Worm (Caenorhabditis elegans) whole organism, L1 larva: ENCODE data around the gene vha-2.

ENCODE experiments used
- alr-1 ChIP-seq: fragments of 200-800 bp; sonication (Bioruptor generic); optimal IDR thresholded peaks from 2 replicates; lab custom pipeline; 2018; ENCODE audit warnings: borderline replicate concordance, mild to moderate bottlenecking, missing genetic modification characterization, missing compliant biosample characterization
- aly-2 ChIP-seq: fragments of 150-350 bp; optimal IDR thresholded peaks from 2 replicates; lab custom pipeline; 2014; ENCODE audit warnings: missing biosample characterization, missing genetic modification characterization
- ceh-88 ChIP-seq: fragments of 200-800 bp; sonication (Bioruptor generic); IDR thresholded peaks from 2 replicates; pipeline ENCODE4 v1.3.6; 2022; ENCODE audit warnings: missing genetic modification characterization, missing compliant biosample characterization
- ces-1 ChIP-seq: fragments of 150-350 bp; optimal IDR thresholded peaks from 2 replicates; lab custom pipeline; 2014; ENCODE audit warnings: missing biosample characterization, missing genetic modification reagents, missing genetic modification characterization
- dpl-1 ChIP-seq, 3 experiments: fragments of 150-350 bp in 2 of 3; sonication (generic microtip) in 1 of 3; optimal IDR thresholded peaks; 2 replicates each; lab custom pipeline; 2014 to 2017; ENCODE audit warnings: missing biosample characterization in 3 of 3, missing genetic modification characterization in 3 of 3, missing genetic modification reagents in 3 of 3
- dsc-1 ChIP-seq: sonication (generic microtip); optimal IDR thresholded peaks from 2 replicates; lab custom pipeline; 2016; ENCODE audit warnings: mild to moderate bottlenecking, missing genetic modification characterization, missing compliant biosample characterization
- efl-1 ChIP-seq, 4 experiments: fragments of 150-350 bp; optimal IDR thresholded peaks in 3 of 4; peaks in 1 of 4; 1 replicate in 1 of 4; 2 replicates in 3 of 4; lab custom pipeline; 2014; ENCODE audit warnings: missing biosample characterization in 2 of 4, missing genetic modification characterization in 2 of 4, missing genetic modification reagents in 2 of 4
- egl-13 ChIP-seq: sonication (generic microtip); optimal IDR thresholded peaks from 2 replicates; lab custom pipeline; 2016; ENCODE audit warnings: missing genotype, missing genetic modification reagents, missing genetic modification characterization, missing compliant biosample characterization
- elt-2 ChIP-seq: sonication (generic microtip); optimal IDR thresholded peaks from 2 replicates; lab custom pipeline; 2016; ENCODE audit warnings: missing genetic modification characterization, mild to moderate bottlenecking, inconsistent platforms, missing compliant biosample characterization, missing genetic modification reagents
- elt-3 ChIP-seq, 6 experiments: fragments of 150-350 bp in 1 of 6; sonication (generic microtip); optimal IDR thresholded peaks; 2 replicates each; lab custom pipeline; 2017 to 2018; ENCODE audit warnings: missing biosample characterization in 6 of 6, missing genetic modification characterization in 6 of 6, inconsistent platforms in 1 of 6
- ets-5 ChIP-seq: fragments of 200-800 bp; sonication (Bioruptor generic); IDR thresholded peaks from 2 replicates; pipeline ENCODE4 v1.3.6; 2022; ENCODE audit warnings: missing genetic modification characterization, missing compliant biosample characterization
- fos-1 ChIP-seq: fragments of 150-350 bp; optimal IDR thresholded peaks from 2 replicates; lab custom pipeline; 2014; ENCODE audit warnings: missing biosample characterization, missing genetic modification characterization
- hlh-17 ChIP-seq: fragments of 200-800 bp; sonication (Bioruptor generic); optimal IDR thresholded peaks from 2 replicates; lab custom pipeline; 2018; ENCODE audit warnings: missing genetic modification characterization, mild to moderate bottlenecking, missing compliant biosample characterization, moderate library complexity, borderline replicate concordance
- hlh-4 ChIP-seq: sonication (generic microtip); optimal IDR thresholded peaks from 2 replicates; lab custom pipeline; 2016; ENCODE audit warnings: mild to moderate bottlenecking, missing genetic modification characterization, missing compliant biosample characterization
- isw-1 ChIP-seq: fragments of 200-800 bp; sonication (Bioruptor generic); IDR thresholded peaks from 2 replicates; pipeline ENCODE4 v1.3.6; 2022; ENCODE audit warnings: missing genetic modification characterization, missing compliant biosample characterization
- lin-13 ChIP-seq: fragments of 150-350 bp; optimal IDR thresholded peaks from 2 replicates; lab custom pipeline; 2014; ENCODE audit warnings: missing biosample characterization, missing genetic modification reagents, missing genetic modification characterization
- lin-15B ChIP-seq: fragments of 150-350 bp; sonication (generic microtip); optimal IDR thresholded peaks from 3 replicates; lab custom pipeline; 2014; ENCODE audit warnings: missing biosample characterization, missing genetic modification characterization
- lin-35 ChIP-seq, 2 experiments: fragments of 150-350 bp; optimal IDR thresholded peaks; 2 replicates each; lab custom pipeline; 2014; ENCODE audit warnings: missing biosample characterization in 2 of 2, missing genetic modification characterization in 2 of 2, missing genetic modification reagents in 2 of 2
- lir-3 ChIP-seq: sonication (generic microtip); optimal IDR thresholded peaks from 2 replicates; lab custom pipeline; 2016; ENCODE audit warnings: mild to moderate bottlenecking, missing genetic modification characterization, moderate library complexity, missing compliant biosample characterization; ENCODE audit not compliant: poor library complexity
- lsy-2 ChIP-seq, 2 experiments: fragments of 150-350 bp; optimal IDR thresholded peaks; 2 replicates each; lab custom pipeline; 2014; ENCODE audit warnings: missing biosample characterization in 2 of 2, missing genetic modification characterization in 2 of 2
- mdl-1 ChIP-seq, 2 experiments: fragments of 150-350 bp; optimal IDR thresholded peaks; 2 replicates each; lab custom pipeline; 2014 to 2017; ENCODE audit warnings: missing biosample characterization in 2 of 2, missing genetic modification characterization in 2 of 2, inconsistent platforms in 1 of 2
- nhr-47 ChIP-seq: sonication (generic microtip); optimal IDR thresholded peaks from 2 replicates; lab custom pipeline; 2016; ENCODE audit warnings: mild to moderate bottlenecking, missing genetic modification characterization, moderate library complexity, missing compliant biosample characterization
- nhr-71 ChIP-seq: sonication (generic microtip); optimal IDR thresholded peaks from 2 replicates; lab custom pipeline; 2016; ENCODE audit warnings: mild to moderate bottlenecking, missing genetic modification characterization, moderate library complexity, missing compliant biosample characterization
- nhr-76 ChIP-seq: sonication (generic microtip); optimal IDR thresholded peaks from 2 replicates; lab custom pipeline; 2017; ENCODE audit warnings: missing biosample characterization, missing genetic modification characterization
- nhr-85 ChIP-seq: sonication (generic microtip); peaks from one replicate; lab custom pipeline; 2016; ENCODE audit warnings: missing genetic modification characterization, inconsistent platforms, missing compliant biosample characterization
- pag-3 ChIP-seq: sonication (generic microtip); optimal IDR thresholded peaks from 2 replicates; lab custom pipeline; 2017; ENCODE audit warnings: missing genetic modification characterization, mild to moderate bottlenecking, missing compliant biosample characterization, antibody characterized with exemption, borderline replicate concordance; ENCODE audit not compliant: insufficient read depth
- pqm-1 ChIP-seq: sonication (generic microtip); optimal IDR thresholded peaks from 3 replicates; lab custom pipeline; 2017; ENCODE audit warnings: missing biosample characterization, missing genetic modification characterization
- rnt-1 ChIP-seq: sonication (generic microtip); optimal IDR thresholded peaks from 2 replicates; lab custom pipeline; 2016; ENCODE audit warnings: mild to moderate bottlenecking, missing genetic modification characterization, moderate library complexity, missing compliant biosample characterization
- snpc-4 ChIP-seq: fragments of 150-350 bp; optimal IDR thresholded peaks from 2 replicates; lab custom pipeline; 2014; ENCODE audit warnings: missing biosample characterization, missing genetic modification characterization
- sox-4 ChIP-seq: sonication (generic microtip); optimal IDR thresholded peaks from 2 replicates; lab custom pipeline; 2016; ENCODE audit warnings: missing genetic modification characterization, missing compliant biosample characterization
- sup-37 ChIP-seq: fragments of 200-800 bp; sonication (Bioruptor generic); optimal IDR thresholded peaks from 2 replicates; lab custom pipeline; 2018; ENCODE audit warnings: mild to moderate bottlenecking, missing genetic modification characterization, missing compliant biosample characterization
- swsn-7 ChIP-seq: sonication (generic microtip); optimal IDR thresholded peaks from 2 replicates; lab custom pipeline; 2016; ENCODE audit warnings: missing genetic modification characterization, missing compliant biosample characterization
- tlp-1 ChIP-seq: fragments of 150-350 bp; optimal IDR thresholded peaks from 2 replicates; lab custom pipeline; 2014; ENCODE audit warnings: missing biosample characterization, missing genetic modification characterization
- unc-130 ChIP-seq: fragments of 150-350 bp; optimal IDR thresholded peaks from 2 replicates; lab custom pipeline; 2017; ENCODE audit warnings: missing biosample characterization, missing genetic modification characterization, inconsistent platforms
- unc-30 ChIP-seq: sonication (generic microtip); optimal IDR thresholded peaks from 2 replicates; lab custom pipeline; 2017; ENCODE audit warnings: missing biosample characterization, missing genetic modification characterization
- unc-62 ChIP-seq: fragments of 150-350 bp; optimal IDR thresholded peaks from 2 replicates; lab custom pipeline; 2014; ENCODE audit warnings: missing biosample characterization, missing genetic modification reagents, missing genetic modification characterization
- unc-86 ChIP-seq: sonication (generic microtip); optimal IDR thresholded peaks from 2 replicates; lab custom pipeline; 2016; ENCODE audit warnings: missing genetic modification characterization, missing compliant biosample characterization
- xbp-1 ChIP-seq: sonication (generic microtip); optimal IDR thresholded peaks from 2 replicates; lab custom pipeline; 2016; ENCODE audit warnings: missing genetic modification characterization, missing compliant biosample characterization

vha-2 gene

ce11 chrIII:9766175-9766574 is 15.8 kb upstream of the vha-2 start, which contains the start of gene cbp-1 (continued):
- TF ChIP-seq fos-1 (tag; lab: Kevin White, UChicago) (peak; percentile 8), nhr-85 (tag; lab: Kevin White, UChicago) (peak; percentile 14), lsy-2 (tag; optimal IDR thresholded peaks at IDR 0.05; lab: Kevin White, UChicago) (peak; percentile 81 to 85), aly-2 (tag; lab: Kevin White, UChicago) (peak; percentile 48), elt-2 (tag; lab: Kevin White, UChicago) (no peak), snpc-4 (peak; percentile 33), mdl-1 (tag; optimal IDR thresholded peaks at IDR 0.05; lab: Kevin White, UChicago) (peak in 1 of 2 experiments; percentile 44), unc-86 (tag; lab: Kevin White, UChicago) (no peak), dsc-1 (peak; percentile 57), nhr-47 (tag; lab: Kevin White, UChicago) (peak; percentile 48), unc-130 (tag; lab: Kevin White, UChicago) (peak; percentile 51), xbp-1 (tag; lab: Kevin White, UChicago) (peak; percentile 25)

DNA sequence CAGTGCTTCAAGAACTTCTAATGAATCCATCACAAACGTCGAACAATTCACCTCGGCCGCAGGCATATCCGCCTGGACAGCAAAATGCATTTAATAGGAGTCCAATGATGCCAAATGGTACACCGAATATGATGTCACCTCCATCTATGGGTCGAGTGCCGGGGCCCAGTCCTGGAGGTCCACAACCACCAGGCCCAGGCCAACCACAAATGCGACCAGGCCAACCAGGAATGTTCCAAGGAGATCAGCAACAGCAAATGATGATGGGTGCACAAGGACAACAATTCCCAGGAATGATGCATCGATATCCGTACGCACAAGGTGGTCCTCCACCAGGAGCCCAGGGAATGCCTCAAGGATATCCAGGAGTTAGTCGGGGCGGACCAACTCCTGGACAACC is 14.9 kb upstream of the vha-2 start:
- no peak for TF ChIP-seq alr-1 (tag; lab: Kevin White, UChicago)
- TF ChIP-seq nhr-71 (tag; lab: Kevin White, UChicago), result no peak
- TF ChIP-seq efl-1 (optimal IDR thresholded peaks at IDR 0.05; lab: Kevin White, UChicago), result no peak
- TF ChIP-seq efl-1 (GFP tag; optimal IDR thresholded peaks at IDR 0.05 in 1 of 2; lab: Kevin White, UChicago), result peak in 1 of 2 experiments; percentile 30
- peak; percentile 51 for TF ChIP-seq nhr-85 (tag; lab: Kevin White, UChicago)
- no peak for TF ChIP-seq ets-5
- no peak for TF ChIP-seq lir-3 (tag; lab: Kevin White, UChicago)
- TF ChIP-seq, all 84 proteins: peak for 2

DNA sequence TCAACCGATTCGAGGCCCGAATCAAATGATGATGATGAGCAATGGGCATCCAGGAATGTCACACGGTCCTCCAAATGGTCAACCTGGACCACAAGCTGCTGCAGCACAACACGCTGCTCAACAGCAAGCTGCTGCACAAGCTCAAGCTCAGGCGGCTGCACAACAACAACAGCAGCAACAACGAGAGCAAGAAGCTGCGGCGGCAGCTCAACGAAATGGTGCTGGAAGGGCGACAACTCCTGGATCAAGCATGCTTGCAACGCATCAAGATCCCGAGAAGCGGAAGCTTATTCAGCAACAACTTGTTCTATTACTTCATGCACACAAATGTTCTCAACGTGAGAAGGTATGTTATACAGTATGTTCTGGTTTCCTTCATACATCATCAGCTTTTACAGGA is 13.9 kb upstream of the vha-2 start:
- TF ChIP-seq efl-1 (optimal IDR thresholded peaks at IDR 0.05; lab: Kevin White, UChicago) (no peak), efl-1 (GFP tag; optimal IDR thresholded peaks at IDR 0.05 in 1 of 2; lab: Kevin White, UChicago) (peak in 1 of 2 experiments; percentile 73), isw-1 (GFP tag; lab: Robert Waterston, UW) (no peak)

- no peak for TF ChIP-seq tlp-1 (tag; lab: Kevin White, UChicago)
- TF ChIP-seq isw-1 (GFP tag; lab: Robert Waterston, UW), result no peak
- TF ChIP-seq pag-3, result no peak
Measured at ce11 chrIII:9770590-9770989, 11.4 kb upstream of the vha-2 start.

- no peak for TF ChIP-seq efl-1 (optimal IDR thresholded peaks at IDR 0.05; lab: Kevin White, UChicago)
- peak in 1 of 2 experiments; percentile 90 for TF ChIP-seq efl-1 (GFP tag; optimal IDR thresholded peaks at IDR 0.05 in 1 of 2; lab: Kevin White, UChicago)
- no peak for TF ChIP-seq pqm-1 (tag; lab: Kevin White, UChicago)
Measured at ce11 chrIII:9772394-9772793, 9.6 kb upstream of the vha-2 start.

ce11 chrIII:9775916-9776315 is 6.0 kb upstream of the vha-2 start:
- TF ChIP-seq pqm-1 (tag; lab: Kevin White, UChicago) (no peak), sox-4 (tag; lab: Kevin White, UChicago) (no peak), hlh-4 (no peak), efl-1 (optimal IDR thresholded peaks at IDR 0.05; lab: Kevin White, UChicago) (peak in 1 of 2 experiments; percentile 81), efl-1 (GFP tag; optimal IDR thresholded peaks at IDR 0.05 in 1 of 2; lab: Kevin White, UChicago) (peak; percentile 73 to 98), nhr-47 (tag; lab: Kevin White, UChicago) (no peak), ceh-88 (GFP tag; lab: Robert Waterston, UW) (no peak), nhr-76 (tag; lab: Kevin White, UChicago) (no peak), lin-13 (GFP tag; lab: Kevin White, UChicago) (no peak), lin-15B (tag; lab: Kevin White, UChicago) (no peak), rnt-1 (tag; lab: Kevin White, UChicago) (peak; percentile 9), lin-35 (GFP tag; optimal IDR thresholded peaks at IDR 0.05; lab: Kevin White, UChicago) (peak; percentile 59 to 90), isw-1 (GFP tag; lab: Robert Waterston, UW) (no peak), unc-130 (tag; lab: Kevin White, UChicago) (no peak), unc-62 (GFP tag; lab: Kevin White, UChicago) (no peak), unc-30 (no peak), lsy-2 (tag; optimal IDR thresholded peaks at IDR 0.05; lab: Kevin White, UChicago) (peak in 1 of 2 experiments; percentile 27), hlh-17 (GFP tag; lab: Kevin White, UChicago) (no peak), ces-1 (GFP tag; lab: Kevin White, UChicago) (no peak), dpl-1 (GFP tag; optimal IDR thresholded peaks at IDR 0.05; lab: Kevin White, UChicago) (peak; percentile 53 to 78 (median 66)), swsn-7 (no peak), tlp-1 (tag; lab: Kevin White, UChicago) (no peak), lir-3 (tag; lab: Kevin White, UChicago) (peak; percentile 5), mdl-1 (tag; optimal IDR thresholded peaks at IDR 0.05; lab: Kevin White, UChicago) (no peak), elt-3 (tag; optimal IDR thresholded peaks at IDR 0.05; lab: Kevin White, UChicago) (no peak), nhr-71 (tag; lab: Kevin White, UChicago) (peak; percentile 10), sup-37 (no peak), egl-13 (tag; lab: Kevin White, UChicago) (no peak)
